Worm (Caenorhabditis elegans) whole organism, L4 larva: ENCODE measurements around the gene srg-61.

Experiments
- T20F7.1 ChIP-seq: fragments of 200-800 bp; sonication (Bioruptor generic); optimal IDR thresholded peaks from 2 replicates; lab custom pipeline; 2018; ENCODE audit warnings: mild to moderate bottlenecking, missing genetic modification characterization, missing compliant biosample characterization
- mep-1 ChIP-seq: fragments of 150-350 bp; sonication (generic microtip); optimal IDR thresholded peaks from 3 replicates; lab custom pipeline; 2014; ENCODE audit warnings: missing biosample characterization, missing genetic modification characterization
- tra-1 ChIP-seq: fragments of 200-800 bp; sonication (Bioruptor generic); IDR thresholded peaks from 2 replicates; pipeline ENCODE4 v1.3.6; 2022; ENCODE audit warnings: missing genetic modification reagents, missing genetic modification characterization, missing compliant biosample characterization
- ztf-11 ChIP-seq: fragments of 150-350 bp; optimal IDR thresholded peaks from 2 replicates; lab custom pipeline; 2014; ENCODE audit warnings: missing biosample characterization, missing genetic modification characterization

- TF ChIP-seq tra-1 (GFP tag; lab: Robert Waterston, UW) (no peak), ztf-11 (no peak), T20F7.1 (GFP tag; lab: Kevin White, UChicago) (no peak), mep-1 (tag; lab: Kevin White, UChicago) (no peak)
These were observed 12.9 kb upstream of the srg-61 start, which contains the start of gene srx-26 for ce11 chrV:2753007-2753406.
